Worm (Caenorhabditis elegans) whole organism, young adult: ENCODE data around the gene ZK686.2.
"Not testable (repeated sequence)": the region's sequence is repeated elsewhere in the genome, so short reads cannot be mapped to it uniquely, and the experiment has no call there.

ENCODE experiments used
- F52B5.7 ChIP-seq: sonication (generic microtip); optimal IDR thresholded peaks from 2 replicates; lab custom pipeline; 2016; ENCODE audit warnings: mild to moderate bottlenecking, missing genetic modification characterization, missing compliant biosample characterization
- Y56A3A.18 ChIP-seq: fragments of 200-800 bp; sonication (Bioruptor generic); IDR thresholded peaks from 2 replicates; pipeline ENCODE4 v1.3.6; 2022; ENCODE audit warnings: missing genetic modification reagents, missing genetic modification characterization, missing compliant biosample characterization
- dpff-1 ChIP-seq: sonication (generic microtip); optimal IDR thresholded peaks from 2 replicates; lab custom pipeline; 2017; ENCODE audit warnings: mild to moderate bottlenecking, missing genetic modification characterization, missing compliant biosample characterization
- ets-4 ChIP-seq: fragments of 200-800 bp; sonication (Bioruptor generic); optimal IDR thresholded peaks from 2 replicates; lab custom pipeline; 2018; ENCODE audit warnings: mild to moderate bottlenecking, missing genetic modification characterization, missing compliant biosample characterization

DNA sequence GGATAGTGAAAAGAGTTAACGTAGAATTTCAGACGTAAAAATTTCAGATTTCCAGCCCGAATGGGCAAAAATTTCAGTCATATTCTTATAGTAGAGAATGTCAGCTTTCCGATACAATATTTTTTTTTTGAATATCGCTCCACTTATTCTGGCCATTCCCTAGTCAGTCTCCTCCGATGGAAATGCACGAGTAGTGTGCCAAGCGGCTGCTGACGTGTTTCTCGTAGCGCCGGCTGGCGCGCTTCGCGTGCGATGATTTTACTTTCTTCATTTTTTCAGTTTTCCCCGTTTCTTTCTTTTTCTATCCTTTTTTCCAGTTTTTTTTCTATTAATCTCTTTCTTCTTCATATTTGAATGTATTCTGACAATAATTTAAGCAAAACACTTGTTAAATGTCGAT, 5.1 kb upstream of the ZK686.2 start:
- not testable (repeated sequence) for TF ChIP-seq ets-4 (GFP tag; lab: Kevin White, UChicago); dpff-1 (tag; lab: Kevin White, UChicago); F52B5.7 (tag; lab: Kevin White, UChicago)
- TF ChIP-seq Y56A3A.18 (GFP tag; lab: Robert Waterston, UW): peak; percentile 55; the same call in 1 of the 2 replicates
